Fruit fly (Drosophila melanogaster) whole organism, embryonic: ENCODE results near the gene Ir93a.

Experiments
- Antp ChIP-seq: fragments of 200-800 bp; sonication (Bioruptor generic); optimal IDR thresholded peaks from 3 replicates; lab custom pipeline; 2016; ENCODE audit warnings: missing biosample characterization, missing genetic modification characterization
- B-H2 ChIP-seq: fragments of 200-800 bp; sonication (Bioruptor generic); optimal IDR thresholded peaks from 2 replicates; lab custom pipeline; 2018; ENCODE audit warnings: missing biosample characterization, mild to moderate bottlenecking, missing genetic modification characterization
- BEAF-32 ChIP-seq: fragments of 200-800 bp; sonication (Bioruptor generic); optimal IDR thresholded peaks from 3 replicates; lab custom pipeline; 2017; ENCODE audit warnings: missing biosample characterization, missing genetic modification characterization, mild to moderate bottlenecking, moderate library complexity, missing genetic modification reagents
- CG10267 ChIP-seq: fragments of 200-800 bp; sonication (Bioruptor generic); optimal IDR thresholded peaks from 2 replicates; lab custom pipeline; 2018; ENCODE audit warnings: missing biosample characterization, mild to moderate bottlenecking, missing genetic modification characterization, moderate library complexity
- CG11093 ChIP-seq: fragments of 200-800 bp; sonication (Bioruptor generic); IDR thresholded peaks from 3 replicates; pipeline ENCODE4 v1.3.6; 2022; ENCODE audit warnings: missing biosample characterization, missing genetic modification characterization
- CG11398 ChIP-seq: fragments of 200-800 bp; sonication (Bioruptor generic); optimal IDR thresholded peaks from 2 replicates; lab custom pipeline; 2016; ENCODE audit warnings: missing biosample characterization, missing genetic modification characterization
- CG14441 ChIP-seq: fragments of 200-800 bp; sonication (Bioruptor generic); IDR thresholded peaks from 2 replicates; pipeline ENCODE4 v1.3.6; 2022; ENCODE audit warnings: missing biosample characterization, missing genetic modification characterization
- CG15514 ChIP-seq: fragments of 200-800 bp; sonication (Bioruptor generic); optimal IDR thresholded peaks from 3 replicates; lab custom pipeline; 2017; ENCODE audit warnings: missing biosample characterization, missing genetic modification characterization, mild to moderate bottlenecking, moderate library complexity, missing genetic modification reagents
- CG15696 ChIP-seq: fragments of 200-800 bp; sonication (Bioruptor generic); optimal IDR thresholded peaks from 2 replicates; lab custom pipeline; 2019; ENCODE audit warnings: missing biosample characterization, mild to moderate bottlenecking, missing genetic modification characterization, moderate library complexity
- CG17912 ChIP-seq: fragments of 200-800 bp; sonication (Bioruptor generic); optimal IDR thresholded peaks from 2 replicates; lab custom pipeline; 2018; ENCODE audit warnings: missing biosample characterization, mild to moderate bottlenecking, missing genetic modification characterization
- CG18262 ChIP-seq: fragments of 200-800 bp; optimal IDR thresholded peaks from 3 replicates; lab custom pipeline; 2019; ENCODE audit warnings: missing biosample characterization, mild to moderate bottlenecking, missing genetic modification characterization, moderate library complexity
- CG18599 ChIP-seq: fragments of 200-800 bp; sonication (Bioruptor generic); optimal IDR thresholded peaks from 3 replicates; lab custom pipeline; 2017; ENCODE audit warnings: missing biosample characterization, missing genetic modification characterization, mild to moderate bottlenecking, moderate library complexity, missing genetic modification reagents
- CG2116 ChIP-seq: fragments of 200-800 bp; sonication (Bioruptor generic); optimal IDR thresholded peaks from 3 replicates; lab custom pipeline; 2018; ENCODE audit warnings: missing biosample characterization, mild to moderate bottlenecking, missing genetic modification characterization
- CG3163 ChIP-seq: fragments of 200-800 bp; sonication (Bioruptor generic); optimal IDR thresholded peaks from 3 replicates; lab custom pipeline; 2016; ENCODE audit warnings: missing biosample characterization, missing genetic modification characterization
- CG32767 ChIP-seq: fragments of 200-800 bp; sonication (Bioruptor generic); IDR thresholded peaks from 2 replicates; pipeline ENCODE4 v1.3.6; 2022; ENCODE audit warnings: missing biosample characterization, missing genetic modification characterization
- CG4424 ChIP-seq: fragments of 200-800 bp; sonication (Bioruptor generic); optimal IDR thresholded peaks from 3 replicates; lab custom pipeline; 2016; ENCODE audit warnings: missing biosample characterization, missing genetic modification characterization
- CG5245 ChIP-seq: fragments of 200-800 bp; sonication (Bioruptor generic); optimal IDR thresholded peaks from 3 replicates; lab custom pipeline; 2016; ENCODE audit warnings: missing biosample characterization, missing genetic modification characterization
- CG7839 ChIP-seq: fragments of 200-800 bp; sonication (Bioruptor generic); optimal IDR thresholded peaks from 3 replicates; lab custom pipeline; 2018; ENCODE audit warnings: missing biosample characterization, mild to moderate bottlenecking, missing genetic modification characterization, moderate library complexity
- CG8281 ChIP-seq: fragments of 200-800 bp; sonication (Bioruptor generic); optimal IDR thresholded peaks from 2 replicates; lab custom pipeline; 2018; ENCODE audit warnings: missing biosample characterization, mild to moderate bottlenecking, missing genetic modification characterization, moderate library complexity
- CG8924 ChIP-seq: fragments of 200-800 bp; optimal IDR thresholded peaks from 3 replicates; lab custom pipeline; 2019; ENCODE audit warnings: missing biosample characterization, mild to moderate bottlenecking, missing genetic modification characterization, moderate library complexity
- CG9876 ChIP-seq: fragments of 200-800 bp; sonication (Bioruptor generic); optimal IDR thresholded peaks from 2 replicates; lab custom pipeline; 2016; ENCODE audit warnings: missing biosample characterization, missing genetic modification characterization
- CTCF ChIP-seq: fragments of 200-800 bp; sonication (Bioruptor generic); optimal IDR thresholded peaks from 2 replicates; lab custom pipeline; 2017; ENCODE audit warnings: missing biosample characterization, mild to moderate bottlenecking, missing genetic modification characterization, moderate library complexity
- D19A ChIP-seq: fragments of 200-800 bp; optimal IDR thresholded peaks from 3 replicates; lab custom pipeline; 2019; ENCODE audit warnings: missing biosample characterization, mild to moderate bottlenecking, missing genetic modification characterization, moderate library complexity
- Dek ChIP-seq: fragments of 200-800 bp; sonication (Bioruptor generic); optimal IDR thresholded peaks from 3 replicates; lab custom pipeline; 2019; ENCODE audit warnings: missing biosample characterization, mild to moderate bottlenecking, missing genetic modification characterization, moderate library complexity
- Dip3 ChIP-seq: fragments of 200-800 bp; sonication (Bioruptor generic); optimal IDR thresholded peaks from 3 replicates; lab custom pipeline; 2016; ENCODE audit warnings: missing biosample characterization, missing genetic modification characterization
- Dref ChIP-seq: fragments of 200-800 bp; sonication (Bioruptor generic); IDR thresholded peaks from 2 replicates; pipeline ENCODE4 v1.3.6; 2022; ENCODE audit warnings: missing biosample characterization, missing genetic modification characterization
- HLH4C ChIP-seq: fragments of 200-800 bp; sonication (Bioruptor generic); IDR thresholded peaks from 3 replicates; pipeline ENCODE4 v1.3.6; 2022; ENCODE audit warnings: missing biosample characterization, missing genetic modification characterization; ENCODE audit not compliant: partially characterized antibody
- Hey ChIP-seq: fragments of 200-800 bp; sonication (Bioruptor generic); optimal IDR thresholded peaks from 3 replicates; lab custom pipeline; 2018; ENCODE audit warnings: missing biosample characterization, mild to moderate bottlenecking, missing genetic modification characterization
- Hmr ChIP-seq: fragments of 200-800 bp; sonication (Bioruptor generic); optimal IDR thresholded peaks from 3 replicates; lab custom pipeline; 2017; ENCODE audit warnings: mild to moderate bottlenecking, missing biosample characterization, missing genetic modification reagents, missing genetic modification characterization
- Hr51 ChIP-seq, 2 experiments: fragments of 200-800 bp; sonication (Bioruptor generic); optimal IDR thresholded peaks; 2 replicates in 1 of 2; 3 replicates in 1 of 2; lab custom pipeline; 2016 to 2018; ENCODE audit warnings: missing biosample characterization in 2 of 2, missing genetic modification characterization in 2 of 2, mild to moderate bottlenecking in 1 of 2, moderate library complexity in 1 of 2
- Nf-YC ChIP-seq: fragments of 200-800 bp; optimal IDR thresholded peaks from 3 replicates; lab custom pipeline; 2019; ENCODE audit warnings: missing biosample characterization, mild to moderate bottlenecking, missing genetic modification characterization, moderate library complexity
- NfI ChIP-seq: fragments of 200-800 bp; sonication (Bioruptor generic); optimal IDR thresholded peaks from 3 replicates; lab custom pipeline; 2018; ENCODE audit warnings: missing biosample characterization, mild to moderate bottlenecking, missing genetic modification characterization, moderate library complexity
- Scr ChIP-seq: fragments of 200-800 bp; sonication (Bioruptor generic); IDR thresholded peaks from 2 replicates; pipeline ENCODE4 v1.3.6; 2022; ENCODE audit warnings: missing biosample characterization, missing genetic modification characterization; ENCODE audit not compliant: partially characterized antibody
- crp ChIP-seq, 2 experiments: fragments of 200-800 bp; sonication (Bioruptor generic); optimal IDR thresholded peaks; 2 replicates in 1 of 2; 3 replicates in 1 of 2; lab custom pipeline; 2017; ENCODE audit warnings: missing biosample characterization in 2 of 2, missing genetic modification characterization in 2 of 2, mild to moderate bottlenecking in 1 of 2, moderate library complexity in 1 of 2
- eyg ChIP-seq: fragments of 200-800 bp; sonication (Bioruptor generic); optimal IDR thresholded peaks from 3 replicates; lab custom pipeline; 2016; ENCODE audit warnings: missing biosample characterization, missing genetic modification characterization
- fd64A ChIP-seq: fragments of 200-800 bp; sonication (Bioruptor generic); optimal IDR thresholded peaks from 3 replicates; lab custom pipeline; 2018; ENCODE audit warnings: missing biosample characterization, mild to moderate bottlenecking, missing genetic modification characterization
- fd96Cb ChIP-seq: fragments of 200-800 bp; sonication (Bioruptor generic); optimal IDR thresholded peaks from 2 replicates; lab custom pipeline; 2018; ENCODE audit warnings: missing biosample characterization, mild to moderate bottlenecking, missing genetic modification characterization, moderate library complexity
- hb ChIP-seq: fragments of 200-800 bp; sonication (Bioruptor generic); IDR thresholded peaks from 3 replicates; pipeline ENCODE4 v1.3.6; 2022; ENCODE audit warnings: missing biosample characterization, missing genetic modification characterization; ENCODE audit not compliant: partially characterized antibody
- her ChIP-seq: fragments of 200-800 bp; sonication (Bioruptor generic); optimal IDR thresholded peaks from 2 replicates; lab custom pipeline; 2016; ENCODE audit warnings: missing biosample characterization, missing genetic modification characterization
- hkb ChIP-seq, 2 experiments: fragments of 200-800 bp in 1 of 2; fragments of >200 bp in 1 of 2; sonication (Bioruptor generic) in 1 of 2; IDR thresholded peaks in 1 of 2; optimal IDR thresholded peaks in 1 of 2; 2 replicates each; pipeline versions ENCODE4 v1.3.6 to Lab custom; 2017 to 2022; ENCODE audit warnings: missing biosample characterization in 1 of 2, missing genetic modification characterization in 1 of 2
- jigr1 ChIP-seq: fragments of 200-800 bp; sonication (Bioruptor generic); IDR thresholded peaks from 3 replicates; pipeline ENCODE4 v1.3.6; 2022; ENCODE audit warnings: missing biosample characterization, missing genetic modification characterization
- kay ChIP-seq: fragments of 200-800 bp; sonication (Bioruptor generic); optimal IDR thresholded peaks from 2 replicates; lab custom pipeline; 2016; ENCODE audit warnings: missing biosample characterization, missing genetic modification characterization
- lab ChIP-seq: fragments of 200-800 bp; sonication (Bioruptor generic); optimal IDR thresholded peaks from 3 replicates; lab custom pipeline; 2017; ENCODE audit warnings: missing biosample characterization, missing genetic modification characterization, mild to moderate bottlenecking, moderate library complexity, missing genetic modification reagents
- mld ChIP-seq: fragments of 200-800 bp; sonication (Bioruptor generic); IDR thresholded peaks from 3 replicates; pipeline ENCODE4 v1.3.6; 2022; ENCODE audit warnings: missing biosample characterization, missing genetic modification characterization; ENCODE audit not compliant: partially characterized antibody
- ranshi ChIP-seq: fragments of 200-800 bp; sonication (Bioruptor generic); IDR thresholded peaks from 2 replicates; pipeline ENCODE4 v1.3.6; 2022; ENCODE audit warnings: missing biosample characterization, missing genetic modification characterization
- slbo ChIP-seq: fragments of 200-800 bp; sonication (Bioruptor generic); IDR thresholded peaks from 2 replicates; pipeline ENCODE4 v1.3.6; 2022; ENCODE audit warnings: missing biosample characterization, missing genetic modification characterization
- slp2 ChIP-seq: fragments of 200-800 bp; sonication (Bioruptor generic); optimal IDR thresholded peaks from 2 replicates; lab custom pipeline; 2016; ENCODE audit warnings: missing biosample characterization, missing genetic modification characterization
- tx ChIP-seq: fragments of 200-800 bp; sonication (Bioruptor generic); optimal IDR thresholded peaks from 2 replicates; lab custom pipeline; 2016; ENCODE audit warnings: missing biosample characterization, missing genetic modification characterization

Gene Ir93a

dm6 chr3R:20850395-20851039 is 9.2 kb downstream of the Ir93a start, which contains the start of gene RpS30 (continued):
- TF ChIP-seq jigr1 (GFP tag; lab: Robert Waterston, UW) (no peak), mld (peak; percentile 81; the same call in 2 of the 3 replicates), CG3163 (GFP tag; lab: Kevin White, UChicago) (peak; percentile 10), HLH4C (GFP tag; lab: Robert Waterston, UW) (peak; percentile 96), lab (GFP tag; lab: Kevin White, UChicago) (peak; percentile 58), hkb (optimal IDR thresholded peaks at IDR 0.05; lab: Kevin White, UChicago) (no peak), hkb (GFP tag; IDR thresholded peaks at IDR 0.05; lab: Robert Waterston, UW) (0 out of 2 replicates have a peak, but pooled peaks have one; percentile 19), CG17912 (GFP tag; lab: Kevin White, UChicago) (no peak), her (peak; percentile 73), hb (GFP tag; lab: Robert Waterston, UW) (peak; percentile 96), CTCF (GFP tag; lab: Kevin White, UChicago) (peak; percentile 41), CG5245 (GFP tag; lab: Kevin White, UChicago) (peak; percentile 35), Scr (GFP tag; lab: Robert Waterston, UW) (peak; percentile 95), fd64A (GFP tag; lab: Kevin White, UChicago) (no peak), CG8281 (peak; percentile 81), CG7839 (tag; lab: Kevin White, UChicago) (peak; percentile 22), Dref (GFP tag; lab: Robert Waterston, UW) (peak; percentile 100), CG18599 (GFP tag; lab: Kevin White, UChicago) (no peak), eyg (peak; percentile 36), CG11093 (GFP tag; lab: Robert Waterston, UW) (no peak), CG4424 (peak; percentile 3), Hey (tag; lab: Kevin White, UChicago) (peak; percentile 69), slp2 (GFP tag; lab: Kevin White, UChicago) (peak; percentile 15), tx (GFP tag; lab: Kevin White, UChicago) (no peak), kay (GFP tag; lab: Kevin White, UChicago) (no peak), CG10267 (tag; lab: Kevin White, UChicago) (peak; percentile 74), Nf-YC (peak; percentile 69), ranshi (GFP tag; lab: Robert Waterston, UW) (peak; percentile 52; the same call in 1 of the 2 replicates), Dip3 (peak; percentile 23), fd96Cb (tag; lab: Kevin White, UChicago) (no peak), CG15514 (GFP tag; lab: Kevin White, UChicago) (peak; percentile 79), CG2116 (GFP tag; lab: Kevin White, UChicago) (peak; percentile 95), Hmr (GFP tag; lab: Kevin White, UChicago) (peak; percentile 78), CG15696 (tag; lab: Kevin White, UChicago) (peak; percentile 44), Hr51 (GFP tag; optimal IDR thresholded peaks at IDR 0.05; lab: Kevin White, UChicago) (peak in 1 of 2 experiments; percentile 33), CG14441 (GFP tag; lab: Robert Waterston, UW) (no peak), Antp (GFP tag; lab: Kevin White, UChicago) (no peak), D19A (tag; lab: Kevin White, UChicago) (peak; percentile 7), B-H2 (GFP tag; lab: Kevin White, UChicago) (peak; percentile 65), CG18262 (tag; lab: Kevin White, UChicago) (peak; percentile 40), NfI (GFP tag; lab: Kevin White, UChicago) (peak; percentile 52), slbo (peak; percentile 49), Dek (peak; percentile 16), CG32767 (GFP tag; lab: Robert Waterston, UW) (0 out of 2 replicates have a peak, but pooled peaks have one; percentile 11), BEAF-32 (GFP tag; lab: Kevin White, UChicago) (peak; percentile 98), CG9876 (peak; percentile 43), CG8924 (tag; lab: Kevin White, UChicago) (peak; percentile 46), CG11398 (peak; percentile 15), crp (GFP tag; optimal IDR thresholded peaks at IDR 0.05; lab: Kevin White, UChicago) (peak in 1 of 2 experiments; percentile 16)
